Worm (Caenorhabditis elegans) whole organism, L3 larva: Measurements from ENCODE around the gene C05B5.16.

Experiments
- ama-1 ChIP-seq: fragments of 150-350 bp; optimal IDR thresholded peaks from 2 replicates; lab custom pipeline; 2018
- egl-27 ChIP-seq: sonication (generic microtip); optimal IDR thresholded peaks from 4 replicates; lab custom pipeline; 2017; ENCODE audit warnings: missing biosample characterization, missing genetic modification reagents, missing genetic modification characterization
- nhr-25 ChIP-seq: sonication (generic microtip); optimal IDR thresholded peaks from 2 replicates; lab custom pipeline; 2017; ENCODE audit warnings: missing biosample characterization, missing genetic modification characterization
- pha-4 ChIP-seq: fragments of 150-350 bp; optimal IDR thresholded peaks from 2 replicates; lab custom pipeline; 2014; ENCODE audit warnings: missing biosample characterization, missing genetic modification reagents, missing genetic modification characterization
- pqm-1 ChIP-seq: fragments of 150-350 bp; optimal IDR thresholded peaks from 2 replicates; lab custom pipeline; 2017; ENCODE audit warnings: missing biosample characterization, missing genetic modification characterization, inconsistent platforms
- skn-1 ChIP-seq: fragments of 150-350 bp; optimal IDR thresholded peaks from 2 replicates; lab custom pipeline; 2014; ENCODE audit warnings: missing biosample characterization, missing genetic modification characterization
- unc-39 ChIP-seq: sonication (generic microtip); optimal IDR thresholded peaks from 4 replicates; lab custom pipeline; 2017; ENCODE audit warnings: missing biosample characterization, missing genetic modification characterization
- ztf-11 ChIP-seq: fragments of 150-350 bp; optimal IDR thresholded peaks from 2 replicates; lab custom pipeline; 2014; ENCODE audit warnings: missing biosample characterization, missing genetic modification characterization
- ztf-4 ChIP-seq: fragments of 150-350 bp; optimal IDR thresholded peaks from 2 replicates; lab custom pipeline; 2014; ENCODE audit warnings: missing biosample characterization, missing genetic modification characterization

ce11 chrIII:10033881-10034280 is 21.6 kb downstream of the C05B5.16 start, which contains the start of gene M04D8.8:
- no peak for TF ChIP-seq ama-1 (lab: Kevin White, UChicago)
- no peak for TF ChIP-seq ztf-4 (tag; lab: Kevin White, UChicago)
- TF ChIP-seq pqm-1 (tag; lab: Kevin White, UChicago), result no peak
- no peak for TF ChIP-seq pha-4
- no peak for TF ChIP-seq unc-39
- TF ChIP-seq ztf-11 (tag; lab: Kevin White, UChicago), result no peak
- TF ChIP-seq nhr-25 (tag; lab: Kevin White, UChicago), result no peak
- no peak for TF ChIP-seq skn-1 (tag; lab: Kevin White, UChicago)
- no peak for TF ChIP-seq egl-27 (tag; lab: Kevin White, UChicago)
